Fruit fly (Drosophila melanogaster): ENCODE measurements around the gene trh.

The trh gene

dm6 chr3L:331842-332802 lies 60.3 kb downstream of the trh start, which contains the start of gene mthl9 (continued):
- TF ChIP-seq mirr (GFP tag; optimal IDR thresholded peaks at IDR 0.05) (peak; percentile 82), NC2α (GFP tag; optimal IDR thresholded peaks at IDR 0.05) (no peak), CG12744 (GFP tag; optimal IDR thresholded peaks at IDR 0.05) (no peak), CG43689 (GFP tag; IDR thresholded peaks at IDR 0.05) (no peak), CG13624 (GFP tag; optimal IDR thresholded peaks at IDR 0.05) (no peak), ttk (GFP tag; IDR thresholded peaks at IDR 0.05) (no peak), Optix (GFP tag; IDR thresholded peaks at IDR 0.05) (no peak), Max (GFP tag; optimal IDR thresholded peaks at IDR 0.05) (no peak), CG33213 (GFP tag; optimal IDR thresholded peaks at IDR 0.05) (no peak), CG14050 (GFP tag; IDR thresholded peaks at IDR 0.05) (no peak), CG30431 (GFP tag; optimal IDR thresholded peaks at IDR 0.05) (no peak), CG34376 (GFP tag; optimal IDR thresholded peaks at IDR 0.05) (peak; percentile 95), cato (GFP tag; optimal IDR thresholded peaks at IDR 0.05; ENCODE audit: borderline replicate concordance) (no peak), CG17568 (GFP tag; optimal IDR thresholded peaks at IDR 0.05) (no peak), dmrt11E (tag; optimal IDR thresholded peaks at IDR 0.05) (no peak), grau (tag; optimal IDR thresholded peaks at IDR 0.05) (no peak), CG13123 (GFP tag; optimal IDR thresholded peaks at IDR 0.05) (no peak), twi (tag; optimal IDR thresholded peaks at IDR 0.05) (no peak), shn (GFP tag; optimal IDR thresholded peaks at IDR 0.05) (no peak), CG30020 (tag; optimal IDR thresholded peaks at IDR 0.05) (no peak), Dref (GFP tag; IDR thresholded peaks at IDR 0.05) (no peak), CG6689 (GFP tag; IDR thresholded peaks at IDR 0.05) (no peak), sisA (GFP tag; IDR thresholded peaks at IDR 0.05) (no peak), zen (tag; optimal IDR thresholded peaks at IDR 0.05) (no peak), CG12219 (GFP tag; optimal IDR thresholded peaks at IDR 0.05) (peak; percentile 21), Trl (optimal IDR thresholded peaks at IDR 0.05) (peak in 1 of 2 experiments; percentile 75), Trl (GFP tag; optimal IDR thresholded peaks at IDR 0.05) (peak; percentile 41), CG7963 (GFP tag; IDR thresholded peaks at IDR 0.05; ENCODE audit: partially characterized antibody) (no peak), Bteb2 (GFP tag; optimal IDR thresholded peaks at IDR 0.05) (no peak), scrt (GFP tag; optimal IDR thresholded peaks at IDR 0.05) (no peak), trh (GFP tag; optimal IDR thresholded peaks at IDR 0.05) (no peak), CG12942 (GFP tag; optimal IDR thresholded peaks at IDR 0.05) (no peak), CG7271 (tag; optimal IDR thresholded peaks at IDR 0.05) (no peak), CG4820 (GFP tag; optimal IDR thresholded peaks at IDR 0.05) (no peak), stc (GFP tag; IDR thresholded peaks at IDR 0.05) (peak; percentile 43; the same call in 1 of the 2 replicates), BtbVII (GFP tag; optimal IDR thresholded peaks at IDR 0.05) (peak; percentile 57), z (GFP tag; IDR thresholded peaks at IDR 0.05) (no peak), odd (GFP tag; optimal IDR thresholded peaks at IDR 0.05) (peak; percentile 46), CG4424 (GFP tag; optimal IDR thresholded peaks at IDR 0.05) (no peak), Atf6 (GFP tag; IDR thresholded peaks at IDR 0.05) (peak; percentile 56; the same call in 1 of the 2 replicates), CG5953 (GFP tag; IDR thresholded peaks at IDR 0.05) (no peak), CG7987 (GFP tag; optimal IDR thresholded peaks at IDR 0.05) (no peak), salm (tag; optimal IDR thresholded peaks at IDR 0.05) (no peak), CG6813 (GFP tag; optimal IDR thresholded peaks at IDR 0.05) (no peak), CG17802 (tag; optimal IDR thresholded peaks at IDR 0.05) (no peak), CG11504 (tag; optimal IDR thresholded peaks at IDR 0.05) (no peak), Dek (tag; optimal IDR thresholded peaks at IDR 0.05) (no peak), Ssrp (tag; optimal IDR thresholded peaks at IDR 0.05) (no peak), Sox100B (GFP tag; optimal IDR thresholded peaks at IDR 0.05) (no peak), Side (GFP tag; optimal IDR thresholded peaks at IDR 0.05) (no peak)
